Worm (Caenorhabditis elegans) whole organism, late embryonic: ENCODE results near the gene srw-98.

ENCODE experiments used
- C08G9.2 ChIP-seq: sonication (generic microtip); optimal IDR thresholded peaks from 2 replicates; lab custom pipeline; 2016; ENCODE audit warnings: mild to moderate bottlenecking, missing genetic modification characterization, moderate library complexity, missing compliant biosample characterization
- F13H6.1 ChIP-seq: sonication (generic microtip); optimal IDR thresholded peaks from 2 replicates; lab custom pipeline; 2016; ENCODE audit warnings: missing genetic modification characterization, missing compliant biosample characterization
- ceh-18 ChIP-seq: sonication (generic microtip); optimal IDR thresholded peaks from 2 replicates; lab custom pipeline; 2016; ENCODE audit warnings: missing genetic modification characterization, missing compliant biosample characterization
- ceh-19 ChIP-seq: fragments of 200-800 bp; sonication (Bioruptor generic); optimal IDR thresholded peaks from 2 replicates; lab custom pipeline; 2018; ENCODE audit warnings: mild to moderate bottlenecking, missing genetic modification characterization, missing compliant biosample characterization
- ceh-2 ChIP-seq: sonication (generic microtip); optimal IDR thresholded peaks from 2 replicates; lab custom pipeline; 2016; ENCODE audit warnings: missing genotype, missing genetic modification characterization, missing compliant biosample characterization
- ceh-22 ChIP-seq: sonication (generic microtip); optimal IDR thresholded peaks from 2 replicates; lab custom pipeline; 2017; ENCODE audit warnings: missing biosample characterization, missing genetic modification characterization
- ceh-24 ChIP-seq: sonication (generic microtip); optimal IDR thresholded peaks from 2 replicates; lab custom pipeline; 2016; ENCODE audit warnings: mild to moderate bottlenecking, missing genetic modification characterization, missing compliant biosample characterization
- ceh-30 ChIP-seq: fragments of 150-350 bp; optimal IDR thresholded peaks from 2 replicates; lab custom pipeline; 2014; ENCODE audit warnings: missing biosample characterization, missing genetic modification characterization
- ceh-34 ChIP-seq: sonication (generic microtip); optimal IDR thresholded peaks from 2 replicates; lab custom pipeline; 2016; ENCODE audit warnings: mild to moderate bottlenecking, missing genetic modification characterization, missing compliant biosample characterization
- ceh-9 ChIP-seq: sonication (generic microtip); optimal IDR thresholded peaks from 2 replicates; lab custom pipeline; 2016; ENCODE audit warnings: mild to moderate bottlenecking, missing genetic modification characterization, inconsistent platforms, missing compliant biosample characterization
- che-1 ChIP-seq: sonication (generic microtip); optimal IDR thresholded peaks from 2 replicates; lab custom pipeline; 2016; ENCODE audit warnings: mild to moderate bottlenecking, missing genetic modification characterization, missing compliant biosample characterization
- dmd-4 ChIP-seq: sonication (generic microtip); optimal IDR thresholded peaks from 2 replicates; lab custom pipeline; 2016; ENCODE audit warnings: borderline replicate concordance, missing genetic modification characterization, missing compliant biosample characterization
- dve-1 ChIP-seq: sonication (generic microtip); optimal IDR thresholded peaks from 2 replicates; lab custom pipeline; 2017; ENCODE audit warnings: antibody characterized with exemption, mild to moderate bottlenecking, missing genetic modification characterization, missing compliant biosample characterization
- gmeb-2 ChIP-seq: sonication (generic microtip); optimal IDR thresholded peaks from 2 replicates; lab custom pipeline; 2016; ENCODE audit warnings: missing genetic modification characterization, inconsistent platforms, missing compliant biosample characterization
- hlh-15 ChIP-seq: sonication (generic microtip); optimal IDR thresholded peaks from 2 replicates; lab custom pipeline; 2016; ENCODE audit warnings: missing genetic modification characterization, missing compliant biosample characterization
- hlh-6 ChIP-seq: sonication (generic microtip); optimal IDR thresholded peaks from 2 replicates; lab custom pipeline; 2016; ENCODE audit warnings: missing genotype, missing genetic modification characterization, missing compliant biosample characterization
- hlh-8 ChIP-seq: sonication (generic microtip); optimal IDR thresholded peaks from 2 replicates; lab custom pipeline; 2016; ENCODE audit warnings: missing genotype, missing genetic modification characterization, missing compliant biosample characterization
- nfya-1 ChIP-seq: sonication (generic microtip); optimal IDR thresholded peaks from 2 replicates; lab custom pipeline; 2017; ENCODE audit warnings: missing genetic modification characterization, mild to moderate bottlenecking, missing compliant biosample characterization, antibody characterized with exemption, moderate library complexity
- pag-3 ChIP-seq: sonication (generic microtip); optimal IDR thresholded peaks from 2 replicates; lab custom pipeline; 2016; ENCODE audit warnings: missing compliant biosample characterization, missing genetic modification characterization, borderline replicate concordance
- pax-1 ChIP-seq: fragments of 150-350 bp; optimal IDR thresholded peaks from 2 replicates; lab custom pipeline; 2014; ENCODE audit warnings: missing biosample characterization, missing genetic modification characterization
- pha-2 ChIP-seq: sonication (generic microtip); optimal IDR thresholded peaks from 2 replicates; lab custom pipeline; 2017; ENCODE audit warnings: mild to moderate bottlenecking, missing genetic modification characterization, missing compliant biosample characterization
- pha-4 ChIP-seq: fragments of 150-350 bp; optimal IDR thresholded peaks from 2 replicates; lab custom pipeline; 2018; ENCODE audit warnings: missing biosample characterization, missing genetic modification reagents, missing genetic modification characterization
- pqm-1 ChIP-seq: sonication (generic microtip); optimal IDR thresholded peaks from 2 replicates; lab custom pipeline; 2016; ENCODE audit warnings: missing genetic modification characterization, missing compliant biosample characterization
- tbx-2 ChIP-seq: sonication (generic microtip); optimal IDR thresholded peaks from 2 replicates; lab custom pipeline; 2016; ENCODE audit warnings: missing genetic modification characterization, missing compliant biosample characterization
- tbx-7 ChIP-seq: sonication (generic microtip); optimal IDR thresholded peaks from 2 replicates; lab custom pipeline; 2016; ENCODE audit warnings: missing genotype, missing genetic modification characterization, missing compliant biosample characterization
- unc-3 ChIP-seq, 2 experiments: fragments of 200-800 bp in 1 of 2; sonication (Bioruptor generic) in 1 of 2; sonication (generic microtip) in 1 of 2; conservative IDR thresholded peaks in 1 of 2; optimal IDR thresholded peaks in 1 of 2; 2 replicates each; pipeline versions ENCODE4 v1.3.6 to Lab custom; 2016 to 2022; ENCODE audit warnings: missing compliant biosample characterization in 2 of 2, missing genetic modification characterization in 2 of 2, missing genetic modification reagents in 1 of 2

srw-98 gene

DNA sequence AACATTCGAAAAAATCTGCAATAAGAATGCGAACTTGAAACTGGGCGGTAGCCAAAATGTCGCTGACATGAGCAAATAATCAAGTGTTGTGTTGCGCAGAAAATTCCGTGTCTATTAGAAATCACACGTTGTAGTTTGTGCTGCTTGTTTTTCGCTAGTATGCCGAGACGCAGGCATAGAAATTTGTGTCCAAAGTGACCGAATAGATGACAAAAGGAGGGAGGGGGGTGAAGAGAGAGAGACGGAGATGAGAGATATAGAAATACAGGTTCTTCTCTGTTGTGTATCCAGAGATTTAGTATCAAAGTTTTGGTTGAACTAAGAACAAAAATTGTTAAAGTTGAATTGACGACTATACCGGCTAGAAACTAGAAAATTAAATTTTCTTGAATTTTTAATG, 50.9 kb downstream of the srw-98 start:
- TF ChIP-seq dmd-4 (tag; lab: Kevin White, UChicago) (no peak), nfya-1 (tag; lab: Kevin White, UChicago) (peak; percentile 25), F13H6.1 (tag; lab: Kevin White, UChicago) (peak; percentile 62), unc-3 (GFP tag; conservative IDR thresholded peaks at IDR 0.05; lab: Robert Waterston, UW) (no peak), unc-3 (tag; optimal IDR thresholded peaks at IDR 0.05; lab: Kevin White, UChicago) (no peak), ceh-34 (tag; lab: Kevin White, UChicago) (no peak), gmeb-2 (tag; lab: Kevin White, UChicago) (no peak), ceh-30 (no peak), ceh-9 (tag; lab: Kevin White, UChicago) (no peak), dve-1 (peak; percentile 38), tbx-2 (tag; lab: Kevin White, UChicago) (peak; percentile 10), pha-2 (tag; lab: Kevin White, UChicago) (no peak), pag-3 (tag; lab: Kevin White, UChicago) (no peak), pha-4 (tag; lab: Kevin White, UChicago) (no peak), ceh-18 (peak; percentile 0), ceh-24 (tag; lab: Kevin White, UChicago) (no peak)

DNA sequence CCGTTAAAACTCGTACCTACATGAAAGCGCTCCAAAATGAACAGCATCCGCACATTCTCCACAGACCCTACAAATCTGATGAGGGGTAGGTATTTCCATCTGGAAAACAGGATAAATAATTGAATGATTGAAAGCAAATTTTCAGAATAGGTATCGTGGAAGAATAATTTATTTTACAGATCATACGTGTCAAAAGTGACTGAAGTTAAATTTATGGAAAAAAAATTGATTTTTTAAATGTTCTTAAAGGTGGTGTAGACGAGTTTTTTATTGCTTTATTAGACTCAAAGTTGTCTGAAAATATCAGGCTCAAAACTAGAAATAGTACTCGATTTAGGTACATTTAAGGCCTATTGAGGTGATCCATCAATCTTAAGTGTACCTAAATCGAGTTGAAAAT, 51.4 kb downstream of the srw-98 start, which contains the start of gene nhr-237:
Gene nhr-237 (minus strand): TSS at position 101 of the 400 bp plus-strand sequence.
- TF ChIP-seq pqm-1 (tag; lab: Kevin White, UChicago): no peak
- TF ChIP-seq tbx-7: no peak
- no peak for TF ChIP-seq hlh-6 (tag; lab: Kevin White, UChicago)
- TF ChIP-seq hlh-15 (tag; lab: Kevin White, UChicago): no peak
- no peak for TF ChIP-seq dve-1
- no peak for TF ChIP-seq ceh-19 (GFP tag; lab: Kevin White, UChicago)
- no peak for TF ChIP-seq ceh-2 (tag; lab: Kevin White, UChicago)
- TF ChIP-seq pax-1: no peak
- no peak for TF ChIP-seq ceh-9 (tag; lab: Kevin White, UChicago)
- TF ChIP-seq hlh-8: no peak
- TF ChIP-seq C08G9.2 (tag; lab: Kevin White, UChicago): no peak
- TF ChIP-seq che-1: no peak
- TF ChIP-seq ceh-22 (tag; lab: Kevin White, UChicago): no peak
